Worm (Caenorhabditis elegans) whole organism, L2 larva: ENCODE data around the gene srw-76.
"Not testable (repeated sequence)": the region's sequence is repeated elsewhere in the genome, so short reads cannot be mapped to it uniquely, and the experiment has no call there.

Experiments used
- elt-3 ChIP-seq: sonication (generic microtip); optimal IDR thresholded peaks from 2 replicates; lab custom pipeline; 2017; ENCODE audit warnings: missing biosample characterization, missing genetic modification characterization
- fos-1 ChIP-seq: fragments of 150-350 bp; optimal IDR thresholded peaks from 2 replicates; lab custom pipeline; 2014; ENCODE audit warnings: missing biosample characterization, missing genetic modification characterization
- lin-39 ChIP-seq: fragments of 150-350 bp; optimal IDR thresholded peaks from 2 replicates; lab custom pipeline; 2014; ENCODE audit warnings: missing biosample characterization, missing genetic modification reagents, missing genetic modification characterization
- mdl-1 ChIP-seq, 2 experiments: fragments of 150-350 bp in 1 of 2; sonication (generic microtip) in 1 of 2; optimal IDR thresholded peaks; 2 replicates each; lab custom pipeline; 2017; ENCODE audit warnings: missing biosample characterization in 2 of 2, missing genetic modification characterization in 2 of 2
- nhr-12 ChIP-seq: fragments of 150-350 bp; optimal IDR thresholded peaks from 2 replicates; lab custom pipeline; 2014; ENCODE audit warnings: missing biosample characterization, missing genetic modification characterization
- nhr-21 ChIP-seq: fragments of 150-350 bp; optimal IDR thresholded peaks from 2 replicates; lab custom pipeline; 2014; ENCODE audit warnings: missing biosample characterization, missing genetic modification characterization
- nhr-237 ChIP-seq: fragments of 150-350 bp; optimal IDR thresholded peaks from 2 replicates; lab custom pipeline; 2014; ENCODE audit warnings: missing biosample characterization, missing genetic modification characterization
- peb-1 ChIP-seq: fragments of 150-350 bp; optimal IDR thresholded peaks from 2 replicates; lab custom pipeline; 2014; ENCODE audit warnings: missing biosample characterization, missing genetic modification characterization
- sma-9 ChIP-seq, 2 experiments: fragments of 150-350 bp in 1 of 2; sonication (generic microtip) in 1 of 2; optimal IDR thresholded peaks; 2 replicates each; lab custom pipeline; 2014 to 2016; ENCODE audit warnings: missing genetic modification characterization in 2 of 2, mild to moderate bottlenecking in 1 of 2, missing biosample characterization in 1 of 2, missing compliant biosample characterization in 1 of 2, missing genetic modification reagents in 1 of 2, moderate library complexity in 1 of 2
- snpc-4 ChIP-seq: fragments of 150-350 bp; optimal IDR thresholded peaks from 2 replicates; lab custom pipeline; 2014; ENCODE audit warnings: missing biosample characterization, missing genetic modification characterization
- zag-1 ChIP-seq: fragments of 150-350 bp; optimal IDR thresholded peaks from 2 replicates; lab custom pipeline; 2014; ENCODE audit warnings: missing biosample characterization, missing genetic modification characterization

DNA sequence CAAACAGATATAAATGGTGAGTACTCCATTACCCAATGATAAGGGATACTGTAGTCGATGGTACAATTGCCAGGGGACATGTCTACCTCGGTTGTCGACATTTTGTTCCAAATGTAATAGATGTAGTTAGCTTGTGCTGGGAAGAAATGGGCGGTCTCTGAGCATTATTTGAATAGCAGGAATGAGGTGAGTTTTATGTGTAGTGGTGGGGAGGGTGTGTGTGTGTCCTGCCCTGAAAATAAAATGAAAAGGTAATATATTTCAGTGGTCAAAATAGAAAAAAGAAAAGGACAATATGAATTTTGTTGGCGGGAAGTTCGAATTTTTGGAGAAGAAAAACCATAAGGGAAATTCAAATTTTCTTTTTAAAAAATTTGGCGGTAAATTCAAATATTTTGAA, 22.7 kb upstream of the srw-76 start, which contains the start of gene Y70C5B.2:
- TF ChIP-seq elt-3 (tag; lab: Kevin White, UChicago); peb-1; snpc-4 (tag; lab: Kevin White, UChicago); nhr-21 (tag; lab: Kevin White, UChicago); lin-39; nhr-237 (tag; lab: Kevin White, UChicago); mdl-1 (tag; optimal IDR thresholded peaks at IDR 0.05; lab: Kevin White, UChicago); nhr-12; fos-1 (tag; lab: Kevin White, UChicago); zag-1; sma-9 (GFP tag; optimal IDR thresholded peaks at IDR 0.05; lab: Kevin White, UChicago); sma-9 (tag; optimal IDR thresholded peaks at IDR 0.05; lab: Kevin White, UChicago): not testable (repeated sequence)
